Worm (Caenorhabditis elegans) whole organism, L3 larva: ENCODE data around the gene C04E6.7.

ENCODE experiments used
- nhr-23 ChIP-seq: fragments of 150-350 bp; optimal IDR thresholded peaks from 2 replicates; lab custom pipeline; 2014; ENCODE audit warnings: missing biosample characterization, missing genetic modification reagents, missing genetic modification characterization
- nhr-43 ChIP-seq: sonication (generic microtip); optimal IDR thresholded peaks from 2 replicates; lab custom pipeline; 2016; ENCODE audit warnings: mild to moderate bottlenecking, missing genetic modification characterization, missing compliant biosample characterization; ENCODE audit not compliant: poor library complexity, severe bottlenecking
- sea-2 ChIP-seq: fragments of 150-350 bp; sonication (generic microtip); optimal IDR thresholded peaks from 4 replicates; lab custom pipeline; 2014; ENCODE audit warnings: missing biosample characterization, missing genetic modification reagents, missing genetic modification characterization

ce11 chrV:5848015-5848609, 45.0 kb upstream of the C04E6.7 start:
- TF ChIP-seq nhr-43 (tag; lab: Kevin White, UChicago), result no peak
- TF ChIP-seq sea-2 (GFP tag; lab: Kevin White, UChicago), result no peak
- no peak for TF ChIP-seq nhr-23 (tag; lab: Kevin White, UChicago)
